Worm (Caenorhabditis elegans) whole organism, L2 larva: ENCODE data around the gene srz-58.
A peak's percentile ranks its signal among the peaks of the same experiment; 100 is the strongest.

Experiments
- crh-2 ChIP-seq: sonication (generic microtip); optimal IDR thresholded peaks from 2 replicates; lab custom pipeline; 2017; ENCODE audit warnings: missing biosample characterization, missing genetic modification characterization
- elt-3 ChIP-seq: sonication (generic microtip); optimal IDR thresholded peaks from 2 replicates; lab custom pipeline; 2017; ENCODE audit warnings: missing biosample characterization, missing genetic modification characterization
- fos-1 ChIP-seq: fragments of 150-350 bp; optimal IDR thresholded peaks from 2 replicates; lab custom pipeline; 2014; ENCODE audit warnings: missing biosample characterization, missing genetic modification characterization
- gmeb-1 ChIP-seq: fragments of 150-350 bp; optimal IDR thresholded peaks from 2 replicates; lab custom pipeline; 2014; ENCODE audit warnings: missing biosample characterization, missing genetic modification characterization
- nhr-11 ChIP-seq: fragments of 150-350 bp; optimal IDR thresholded peaks from 2 replicates; lab custom pipeline; 2014; ENCODE audit warnings: missing biosample characterization, missing genetic modification characterization
- nhr-23 ChIP-seq: fragments of 150-350 bp; optimal IDR thresholded peaks from 2 replicates; lab custom pipeline; 2014; ENCODE audit warnings: missing biosample characterization, missing genetic modification reagents, missing genetic modification characterization
- skn-1 ChIP-seq: sonication (generic microtip); optimal IDR thresholded peaks from 2 replicates; lab custom pipeline; 2017; ENCODE audit warnings: missing biosample characterization, missing genetic modification characterization
- sma-9 ChIP-seq, 2 experiments: fragments of 150-350 bp in 1 of 2; sonication (generic microtip) in 1 of 2; optimal IDR thresholded peaks; 2 replicates each; lab custom pipeline; 2014 to 2016; ENCODE audit warnings: missing genetic modification characterization in 2 of 2, mild to moderate bottlenecking in 1 of 2, missing biosample characterization in 1 of 2, missing compliant biosample characterization in 1 of 2, missing genetic modification reagents in 1 of 2, moderate library complexity in 1 of 2

The srz-58 gene

DNA sequence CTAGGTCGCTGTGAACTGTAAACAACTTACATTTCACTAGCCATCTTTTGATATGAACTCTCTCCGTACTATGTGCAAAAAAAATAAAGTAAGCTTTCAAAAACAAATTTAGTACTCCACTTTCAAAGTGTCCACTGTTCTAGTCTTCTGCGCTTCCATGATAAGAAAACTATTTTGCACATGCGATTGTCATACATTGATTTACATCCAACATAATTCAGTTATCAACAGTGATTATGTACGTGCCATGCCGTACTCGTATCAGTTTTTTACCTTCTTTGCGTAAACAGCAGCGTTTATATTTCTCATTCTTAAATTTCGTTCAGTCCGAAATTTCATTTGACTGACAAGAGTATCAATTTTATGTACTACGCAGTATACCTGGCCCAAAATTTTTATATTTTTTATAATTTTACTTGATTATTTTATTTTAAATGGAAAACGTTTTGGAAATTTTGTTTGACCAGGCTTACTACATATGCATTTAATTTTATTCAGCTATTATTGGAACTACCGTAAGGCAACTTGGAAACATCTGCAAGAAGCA lies 35.0 kb downstream of the srz-58 start, which contains the start of the genes fbxa-134 and F47H4.2:
TSS of gene fbxa-134 (minus strand) at position 44 of the 547 bp plus-strand sequence.
TSS of gene F47H4.2 (plus strand) at position 497 of the 547 bp plus-strand sequence.
- TF ChIP-seq sma-9 (GFP tag; optimal IDR thresholded peaks at IDR 0.05; lab: Kevin White, UChicago) (peak; percentile 18), sma-9 (tag; optimal IDR thresholded peaks at IDR 0.05; lab: Kevin White, UChicago) (no peak), gmeb-1 (tag; lab: Kevin White, UChicago) (peak; percentile 3), crh-2 (tag; lab: Kevin White, UChicago) (peak; percentile 43), elt-3 (tag; lab: Kevin White, UChicago) (no peak), skn-1 (tag; lab: Kevin White, UChicago) (peak; percentile 76), fos-1 (tag; lab: Kevin White, UChicago) (peak; percentile 79), nhr-23 (tag; lab: Kevin White, UChicago) (no peak), nhr-11 (tag; lab: Kevin White, UChicago) (no peak)
